Worm (Caenorhabditis elegans) whole organism, L4 larva: Measurements from ENCODE around the gene B0361.3.
A peak's percentile ranks its signal among the peaks of the same experiment; 100 is the strongest.

Source experiments
- Y5F2A.4 ChIP-seq: fragments of 200-800 bp; sonication (Bioruptor generic); optimal IDR thresholded peaks from 2 replicates; lab custom pipeline; 2018; ENCODE audit warnings: mild to moderate bottlenecking, missing genetic modification characterization, missing compliant biosample characterization
- ama-1 ChIP-seq: fragments of 150-350 bp; optimal IDR thresholded peaks from 2 replicates; lab custom pipeline; 2014; ENCODE audit warnings: inconsistent platforms, mixed read lengths
- ces-1 ChIP-seq: fragments of 150-350 bp; sonication (generic microtip); optimal IDR thresholded peaks from 4 replicates; lab custom pipeline; 2014; ENCODE audit warnings: missing biosample characterization, missing genetic modification reagents, missing genetic modification characterization
- daf-16 ChIP-seq, 3 experiments: sonication (generic microtip); optimal IDR thresholded peaks; 2 replicates each; lab custom pipeline; 2016 to 2017; ENCODE audit warnings: missing genetic modification characterization in 3 of 3, missing genetic modification reagents in 3 of 3, mild to moderate bottlenecking in 2 of 3, missing compliant biosample characterization in 2 of 3, missing biosample characterization in 1 of 3, moderate library complexity in 1 of 3
- dmd-6 ChIP-seq: fragments of 200-800 bp; sonication (Bioruptor generic); IDR thresholded peaks from 2 replicates; pipeline ENCODE4 v1.3.6; 2022; ENCODE audit warnings: missing genetic modification reagents, missing genetic modification characterization, missing compliant biosample characterization
- dmd-8 ChIP-seq: fragments of 200-800 bp; sonication (Bioruptor generic); IDR thresholded peaks from 2 replicates; pipeline ENCODE4 v1.3.6; 2022; ENCODE audit warnings: missing genetic modification characterization, missing compliant biosample characterization
- dve-1 ChIP-seq: sonication (generic microtip); optimal IDR thresholded peaks from 2 replicates; lab custom pipeline; 2017; ENCODE audit warnings: antibody characterized with exemption, mild to moderate bottlenecking, missing genetic modification characterization, missing compliant biosample characterization; ENCODE audit not compliant: insufficient read depth
- fkh-10 ChIP-seq: fragments of 150-350 bp; optimal IDR thresholded peaks from 2 replicates; lab custom pipeline; 2014; ENCODE audit warnings: missing biosample characterization, missing genetic modification reagents, missing genetic modification characterization
- hlh-30 ChIP-seq: sonication (generic microtip); optimal IDR thresholded peaks from 2 replicates; lab custom pipeline; 2017; ENCODE audit warnings: antibody characterized with exemption, mild to moderate bottlenecking, missing genetic modification characterization, missing compliant biosample characterization; ENCODE audit not compliant: insufficient read depth
- lin-13 ChIP-seq: fragments of 150-350 bp; optimal IDR thresholded peaks from 2 replicates; lab custom pipeline; 2014; ENCODE audit warnings: missing biosample characterization, missing genetic modification reagents, missing genetic modification characterization
- lsy-2 ChIP-seq, 2 experiments: fragments of 150-350 bp in 1 of 2; sonication (generic microtip) in 1 of 2; optimal IDR thresholded peaks; 2 replicates each; lab custom pipeline; 2014 to 2017; ENCODE audit warnings: missing biosample characterization in 2 of 2, missing genetic modification characterization in 2 of 2
- mep-1 ChIP-seq: fragments of 150-350 bp; sonication (generic microtip); optimal IDR thresholded peaks from 3 replicates; lab custom pipeline; 2014; ENCODE audit warnings: missing biosample characterization, missing genetic modification characterization
- nhr-102 ChIP-seq: sonication (generic microtip); optimal IDR thresholded peaks from 2 replicates; lab custom pipeline; 2016; ENCODE audit warnings: mild to moderate bottlenecking, missing genetic modification characterization, moderate library complexity, missing compliant biosample characterization
- nhr-111 ChIP-seq: fragments of 200-800 bp; sonication (Bioruptor generic); optimal IDR thresholded peaks from 2 replicates; lab custom pipeline; 2018; ENCODE audit warnings: mild to moderate bottlenecking, missing genetic modification characterization, missing compliant biosample characterization
- nhr-28 ChIP-seq: fragments of 150-350 bp; optimal IDR thresholded peaks from 2 replicates; lab custom pipeline; 2014; ENCODE audit warnings: missing biosample characterization, missing genetic modification characterization
- nhr-6 ChIP-seq: fragments of 150-350 bp; optimal IDR thresholded peaks from 2 replicates; lab custom pipeline; 2014; ENCODE audit warnings: missing biosample characterization, missing genetic modification characterization
- nhr-76 ChIP-seq: fragments of 150-350 bp; optimal IDR thresholded peaks from 2 replicates; lab custom pipeline; 2014; ENCODE audit warnings: missing biosample characterization, missing genetic modification characterization
- pha-4 ChIP-seq, 2 experiments: fragments of 150-350 bp in 1 of 2; fragments of 200-800 bp in 1 of 2; sonication (Bioruptor generic) in 1 of 2; IDR thresholded peaks in 1 of 2; optimal IDR thresholded peaks in 1 of 2; 2 replicates each; pipeline versions ENCODE4 v1.3.6 to Lab custom; 2014 to 2022; ENCODE audit warnings: missing genetic modification characterization in 2 of 2, missing genetic modification reagents in 2 of 2, missing biosample characterization in 1 of 2, missing compliant biosample characterization in 1 of 2
- pqm-1 ChIP-seq: sonication (generic microtip); optimal IDR thresholded peaks from 2 replicates; lab custom pipeline; 2017; ENCODE audit warnings: missing biosample characterization, missing genetic modification characterization
- set-16 ChIP-seq: fragments of 200-800 bp; sonication (Bioruptor generic); IDR thresholded peaks from 2 replicates; pipeline ENCODE4 v1.3.6; 2022; ENCODE audit warnings: missing genetic modification reagents, missing genetic modification characterization, missing compliant biosample characterization
- skn-1 ChIP-seq: fragments of 150-350 bp; optimal IDR thresholded peaks from 2 replicates; lab custom pipeline; 2014; ENCODE audit warnings: missing biosample characterization, missing genetic modification characterization
- spr-1 ChIP-seq: sonication (generic microtip); optimal IDR thresholded peaks from 2 replicates; lab custom pipeline; 2016; ENCODE audit warnings: mild to moderate bottlenecking, missing genetic modification characterization, missing compliant biosample characterization
- tag-97 ChIP-seq: fragments of 200-800 bp; sonication (Bioruptor generic); IDR thresholded peaks from 2 replicates; pipeline ENCODE4 v1.3.6; 2022; ENCODE audit warnings: missing genetic modification characterization, missing compliant biosample characterization
- unc-62 ChIP-seq, 3 experiments: fragments of 150-350 bp in 1 of 3; sonication (generic microtip); optimal IDR thresholded peaks in 2 of 3; peaks in 1 of 3; 1 replicate in 1 of 3; 2 replicates in 2 of 3; lab custom pipeline; 2014 to 2017; ENCODE audit warnings: missing biosample characterization in 3 of 3, missing genetic modification characterization in 3 of 3, missing genetic modification reagents in 3 of 3, missing genotype in 1 of 3
- zip-11 ChIP-seq: fragments of 200-800 bp; sonication (Bioruptor generic); IDR thresholded peaks from 2 replicates; pipeline ENCODE4 v1.3.6; 2022; ENCODE audit warnings: missing genetic modification characterization, missing compliant biosample characterization
- ztf-7 ChIP-seq: fragments of 150-350 bp; optimal IDR thresholded peaks from 2 replicates; lab custom pipeline; 2014; ENCODE audit warnings: missing biosample characterization, missing genetic modification characterization

B0361.3 gene

ce11 chrIII:7246389-7246788 is 34.9 kb upstream of the B0361.3 start:
- no peak for TF ChIP-seq skn-1
- TF ChIP-seq fkh-10 = peak; percentile 64
- TF ChIP-seq ces-1 (GFP tag; lab: Kevin White, UChicago) = peak; percentile 59
- TF ChIP-seq tag-97 (GFP tag; lab: Robert Waterston, UW) = no peak

ce11 chrIII:7247740-7248139 is 33.5 kb upstream of the B0361.3 start, which contains the start of gene zmp-6:
Gene zmp-6 (minus strand): TSS chrIII:7247840.
- TF ChIP-seq unc-62 (GFP tag; optimal IDR thresholded peaks at IDR 0.05 in 1 of 2; lab: Kevin White, UChicago) (peak in 1 of 2 experiments; percentile 44), unc-62 (tag; optimal IDR thresholded peaks at IDR 0.05; lab: Kevin White, UChicago) (no peak), dve-1 (tag; lab: Kevin White, UChicago) (no peak)

ce11 chrIII:7253669-7254068 is 27.6 kb upstream of the B0361.3 start:
- TF ChIP-seq fkh-10 = peak; percentile 91
- peak; percentile 80 for TF ChIP-seq ces-1 (GFP tag; lab: Kevin White, UChicago)
- no peak for TF ChIP-seq lsy-2 (tag; optimal IDR thresholded peaks at IDR 0.05; lab: Kevin White, UChicago)

ce11 chrIII:7258931-7259330 is 22.3 kb upstream of the B0361.3 start, which contains the start of gene B0361.4:
Gene B0361.4 (plus strand): TSS chrIII:7258991.
- TF ChIP-seq zip-11 (GFP tag; lab: Robert Waterston, UW) = no peak
- TF ChIP-seq pha-4 (GFP tag; IDR thresholded peaks at IDR 0.05; lab: Robert Waterston, UW) = no peak
- TF ChIP-seq pha-4 (tag; optimal IDR thresholded peaks at IDR 0.05; lab: Kevin White, UChicago) = no peak
- no peak for TF ChIP-seq pqm-1 (tag; lab: Kevin White, UChicago)
- TF ChIP-seq fkh-10 = peak; percentile 71
- TF ChIP-seq ztf-7 (tag; lab: Kevin White, UChicago) = no peak
- TF ChIP-seq lin-13 (GFP tag; lab: Kevin White, UChicago) = no peak
- no peak for TF ChIP-seq nhr-102 (tag; lab: Kevin White, UChicago)
- no peak for TF ChIP-seq set-16 (GFP tag; lab: Robert Waterston, UW)
- no peak for TF ChIP-seq ama-1
- TF ChIP-seq ces-1 (GFP tag; lab: Kevin White, UChicago) = peak; percentile 10

- TF ChIP-seq dmd-8 (GFP tag; lab: Robert Waterston, UW) (no peak), ces-1 (GFP tag; lab: Kevin White, UChicago) (peak; percentile 31)
Observed at ce11 chrIII:7262592-7262991, 18.7 kb upstream of the B0361.3 start.

ce11 chrIII:7263028-7263427 is 18.2 kb upstream of the B0361.3 start:
- no peak for TF ChIP-seq pha-4 (GFP tag; IDR thresholded peaks at IDR 0.05; lab: Robert Waterston, UW)
- no peak for TF ChIP-seq pha-4 (tag; optimal IDR thresholded peaks at IDR 0.05; lab: Kevin White, UChicago)
- TF ChIP-seq spr-1 (tag; lab: Kevin White, UChicago) = no peak
- peak in 1 of 2 experiments; percentile 92 for TF ChIP-seq unc-62 (GFP tag; optimal IDR thresholded peaks at IDR 0.05 in 1 of 2; lab: Kevin White, UChicago)
- no peak for TF ChIP-seq unc-62 (tag; optimal IDR thresholded peaks at IDR 0.05; lab: Kevin White, UChicago)
- TF ChIP-seq lsy-2 (tag; optimal IDR thresholded peaks at IDR 0.05; lab: Kevin White, UChicago) = no peak

ce11 chrIII:7271083-7271482 is 10.2 kb upstream of the B0361.3 start:
- TF ChIP-seq Y5F2A.4 (GFP tag; lab: Kevin White, UChicago) (no peak), nhr-76 (tag; lab: Kevin White, UChicago) (no peak), dmd-6 (GFP tag; lab: Robert Waterston, UW) (peak; percentile 35; the same call in 1 of the 2 replicates), nhr-6 (tag; lab: Kevin White, UChicago) (peak; percentile 7), mep-1 (tag; lab: Kevin White, UChicago) (peak; percentile 39), daf-16 (GFP tag; optimal IDR thresholded peaks at IDR 0.05; lab: Kevin White, UChicago) (no peak), daf-16 (tag; optimal IDR thresholded peaks at IDR 0.05; lab: Kevin White, UChicago) (peak; percentile 40), nhr-111 (no peak), hlh-30 (tag; lab: Kevin White, UChicago) (peak; percentile 23), nhr-28 (tag; lab: Kevin White, UChicago) (peak; percentile 54)
